Worm (Caenorhabditis elegans) whole organism, late embryonic: ENCODE data around the gene F54D5.3.
A peak's percentile ranks its signal among the peaks of the same experiment; 100 is the strongest.

ENCODE experiments used
- C08G9.2 ChIP-seq: sonication (generic microtip); optimal IDR thresholded peaks from 2 replicates; lab custom pipeline; 2016; ENCODE audit warnings: mild to moderate bottlenecking, missing genetic modification characterization, moderate library complexity, missing compliant biosample characterization
- F13H6.1 ChIP-seq: sonication (generic microtip); optimal IDR thresholded peaks from 2 replicates; lab custom pipeline; 2016; ENCODE audit warnings: missing genetic modification characterization, missing compliant biosample characterization
- K02D7.2 ChIP-seq: sonication (generic microtip); optimal IDR thresholded peaks from 2 replicates; lab custom pipeline; 2017; ENCODE audit warnings: mild to moderate bottlenecking, missing genetic modification characterization, missing compliant biosample characterization
- T23F11.4 ChIP-seq: fragments of 200-800 bp; sonication (Bioruptor generic); optimal IDR thresholded peaks from 2 replicates; lab custom pipeline; 2018; ENCODE audit warnings: mild to moderate bottlenecking, missing genetic modification characterization, missing compliant biosample characterization
- Y22D7AL.16 ChIP-seq: sonication (generic microtip); optimal IDR thresholded peaks from 2 replicates; lab custom pipeline; 2016; ENCODE audit warnings: missing genetic modification characterization, missing compliant biosample characterization
- ahr-1 ChIP-seq: sonication (generic microtip); optimal IDR thresholded peaks from 2 replicates; lab custom pipeline; 2016; ENCODE audit warnings: missing genetic modification characterization, missing compliant biosample characterization
- ama-1 ChIP-seq: fragments of 150-350 bp; optimal IDR thresholded peaks from 2 replicates; lab custom pipeline; 2014
- ceh-14 ChIP-seq: sonication (generic microtip); optimal IDR thresholded peaks from 2 replicates; lab custom pipeline; 2016; ENCODE audit warnings: missing genotype, missing genetic modification characterization, missing compliant biosample characterization
- ceh-18 ChIP-seq: sonication (generic microtip); optimal IDR thresholded peaks from 2 replicates; lab custom pipeline; 2016; ENCODE audit warnings: missing genetic modification characterization, missing compliant biosample characterization
- ceh-19 ChIP-seq: fragments of 200-800 bp; sonication (Bioruptor generic); optimal IDR thresholded peaks from 2 replicates; lab custom pipeline; 2018; ENCODE audit warnings: mild to moderate bottlenecking, missing genetic modification characterization, missing compliant biosample characterization
- ceh-24 ChIP-seq: sonication (generic microtip); optimal IDR thresholded peaks from 2 replicates; lab custom pipeline; 2016; ENCODE audit warnings: mild to moderate bottlenecking, missing genetic modification characterization, missing compliant biosample characterization
- ceh-31 ChIP-seq: sonication (generic microtip); optimal IDR thresholded peaks from 2 replicates; lab custom pipeline; 2016; ENCODE audit warnings: missing genetic modification characterization, missing compliant biosample characterization
- ceh-34 ChIP-seq: sonication (generic microtip); optimal IDR thresholded peaks from 2 replicates; lab custom pipeline; 2016; ENCODE audit warnings: mild to moderate bottlenecking, missing genetic modification characterization, missing compliant biosample characterization
- ceh-45 ChIP-seq: fragments of 200-800 bp; sonication (Bioruptor generic); IDR thresholded peaks from 2 replicates; pipeline ENCODE4 v1.3.6; 2022; ENCODE audit warnings: missing genetic modification reagents, missing genetic modification characterization, missing compliant biosample characterization
- ceh-6 ChIP-seq: fragments of 200-800 bp; sonication (Bioruptor generic); optimal IDR thresholded peaks from 2 replicates; lab custom pipeline; 2018; ENCODE audit warnings: mild to moderate bottlenecking, missing genetic modification characterization, missing compliant biosample characterization
- elt-2 ChIP-seq: sonication (generic microtip); optimal IDR thresholded peaks from 2 replicates; lab custom pipeline; 2016; ENCODE audit warnings: missing genetic modification reagents, missing genetic modification characterization, missing compliant biosample characterization
- elt-4 ChIP-seq: sonication (generic microtip); optimal IDR thresholded peaks from 2 replicates; lab custom pipeline; 2016; ENCODE audit warnings: missing genetic modification characterization, missing compliant biosample characterization
- ets-4 ChIP-seq: sonication (generic microtip); optimal IDR thresholded peaks from 2 replicates; lab custom pipeline; 2016; ENCODE audit warnings: missing genetic modification characterization, missing compliant biosample characterization
- eyg-1 ChIP-seq: sonication (generic microtip); optimal IDR thresholded peaks from 2 replicates; lab custom pipeline; 2016; ENCODE audit warnings: missing genotype, missing genetic modification characterization, missing compliant biosample characterization
- fax-1 ChIP-seq: sonication (generic microtip); optimal IDR thresholded peaks from 2 replicates; lab custom pipeline; 2016; ENCODE audit warnings: missing genotype, missing genetic modification characterization, missing compliant biosample characterization
- fkh-10 ChIP-seq: fragments of 150-350 bp; optimal IDR thresholded peaks from 2 replicates; lab custom pipeline; 2014; ENCODE audit warnings: missing biosample characterization, missing genetic modification reagents, missing genetic modification characterization
- gmeb-2 ChIP-seq: sonication (generic microtip); optimal IDR thresholded peaks from 2 replicates; lab custom pipeline; 2016; ENCODE audit warnings: missing genetic modification characterization, inconsistent platforms, missing compliant biosample characterization
- hlh-13 ChIP-seq: fragments of 200-800 bp; sonication (Bioruptor generic); optimal IDR thresholded peaks from 2 replicates; lab custom pipeline; 2018; ENCODE audit warnings: mild to moderate bottlenecking, missing genetic modification characterization, missing compliant biosample characterization
- hlh-6 ChIP-seq: sonication (generic microtip); optimal IDR thresholded peaks from 2 replicates; lab custom pipeline; 2016; ENCODE audit warnings: missing genotype, missing genetic modification characterization, missing compliant biosample characterization
- hlh-8 ChIP-seq: sonication (generic microtip); optimal IDR thresholded peaks from 2 replicates; lab custom pipeline; 2016; ENCODE audit warnings: missing genotype, missing genetic modification characterization, missing compliant biosample characterization
- lim-6 ChIP-seq: sonication (generic microtip); optimal IDR thresholded peaks from 2 replicates; lab custom pipeline; 2016; ENCODE audit warnings: missing genetic modification characterization, missing compliant biosample characterization
- lin-11 ChIP-seq: fragments of 200-800 bp; sonication (Bioruptor generic); optimal IDR thresholded peaks from 2 replicates; lab custom pipeline; 2018; ENCODE audit warnings: mild to moderate bottlenecking, missing genetic modification characterization, missing compliant biosample characterization
- madf-2 ChIP-seq: sonication (generic microtip); optimal IDR thresholded peaks from 2 replicates; lab custom pipeline; 2017; ENCODE audit warnings: missing genetic modification characterization, missing compliant biosample characterization
- mec-3 ChIP-seq: sonication (generic microtip); optimal IDR thresholded peaks from 2 replicates; lab custom pipeline; 2016; ENCODE audit warnings: borderline replicate concordance, missing genetic modification characterization, missing compliant biosample characterization
- nfya-1 ChIP-seq: sonication (generic microtip); optimal IDR thresholded peaks from 2 replicates; lab custom pipeline; 2017; ENCODE audit warnings: missing genetic modification characterization, mild to moderate bottlenecking, missing compliant biosample characterization, antibody characterized with exemption, moderate library complexity
- nhr-11 ChIP-seq: fragments of 150-350 bp; optimal IDR thresholded peaks from 2 replicates; lab custom pipeline; 2014; ENCODE audit warnings: missing biosample characterization, missing genetic modification characterization
- odd-2 ChIP-seq: sonication (generic microtip); optimal IDR thresholded peaks from 2 replicates; lab custom pipeline; 2017; ENCODE audit warnings: antibody characterized with exemption, mild to moderate bottlenecking, missing genetic modification characterization, missing compliant biosample characterization
- pag-3 ChIP-seq: sonication (generic microtip); optimal IDR thresholded peaks from 2 replicates; lab custom pipeline; 2016; ENCODE audit warnings: missing compliant biosample characterization, missing genetic modification characterization, borderline replicate concordance
- pat-9 ChIP-seq: fragments of 200-800 bp; sonication (Bioruptor generic); optimal IDR thresholded peaks from 2 replicates; lab custom pipeline; 2018; ENCODE audit warnings: mild to moderate bottlenecking, missing genetic modification characterization, moderate library complexity, missing compliant biosample characterization
- pha-2 ChIP-seq: sonication (generic microtip); optimal IDR thresholded peaks from 2 replicates; lab custom pipeline; 2017; ENCODE audit warnings: mild to moderate bottlenecking, missing genetic modification characterization, missing compliant biosample characterization
- pha-4 ChIP-seq: fragments of 150-350 bp; optimal IDR thresholded peaks from 2 replicates; lab custom pipeline; 2018; ENCODE audit warnings: missing biosample characterization, missing genetic modification reagents, missing genetic modification characterization
- pqm-1 ChIP-seq: sonication (generic microtip); optimal IDR thresholded peaks from 2 replicates; lab custom pipeline; 2016; ENCODE audit warnings: missing genetic modification characterization, missing compliant biosample characterization
- pros-1 ChIP-seq: fragments of 150-350 bp; optimal IDR thresholded peaks from 2 replicates; lab custom pipeline; 2014; ENCODE audit warnings: missing biosample characterization, missing genetic modification reagents, missing genetic modification characterization
- rnt-1 ChIP-seq: sonication (generic microtip); optimal IDR thresholded peaks from 2 replicates; lab custom pipeline; 2016; ENCODE audit warnings: missing genetic modification characterization, missing compliant biosample characterization
- sox-4 ChIP-seq: sonication (generic microtip); optimal IDR thresholded peaks from 2 replicates; lab custom pipeline; 2017; ENCODE audit warnings: mild to moderate bottlenecking, missing genetic modification characterization, inconsistent platforms, missing compliant biosample characterization
- syd-9 ChIP-seq: sonication (generic microtip); optimal IDR thresholded peaks from 2 replicates; lab custom pipeline; 2016; ENCODE audit warnings: mild to moderate bottlenecking, missing genetic modification characterization, moderate library complexity, missing compliant biosample characterization
- tbx-2 ChIP-seq: sonication (generic microtip); optimal IDR thresholded peaks from 2 replicates; lab custom pipeline; 2016; ENCODE audit warnings: missing genetic modification characterization, missing compliant biosample characterization
- ttx-3 ChIP-seq: sonication (generic microtip); optimal IDR thresholded peaks from 2 replicates; lab custom pipeline; 2016; ENCODE audit warnings: missing genetic modification reagents, missing genetic modification characterization, missing compliant biosample characterization
- unc-3 ChIP-seq, 2 experiments: fragments of 200-800 bp in 1 of 2; sonication (Bioruptor generic) in 1 of 2; sonication (generic microtip) in 1 of 2; conservative IDR thresholded peaks in 1 of 2; optimal IDR thresholded peaks in 1 of 2; 2 replicates each; pipeline versions ENCODE4 v1.3.6 to Lab custom; 2016 to 2022; ENCODE audit warnings: missing compliant biosample characterization in 2 of 2, missing genetic modification characterization in 2 of 2, missing genetic modification reagents in 1 of 2
- unc-86 ChIP-seq: sonication (generic microtip); optimal IDR thresholded peaks from 2 replicates; lab custom pipeline; 2016; ENCODE audit warnings: missing genetic modification characterization, missing compliant biosample characterization
- zip-5 ChIP-seq: sonication (generic microtip); optimal IDR thresholded peaks from 2 replicates; lab custom pipeline; 2016; ENCODE audit warnings: missing genetic modification characterization, missing compliant biosample characterization
- ztf-16 ChIP-seq: sonication (generic microtip); optimal IDR thresholded peaks from 2 replicates; lab custom pipeline; 2017; ENCODE audit warnings: missing genetic modification characterization, missing compliant biosample characterization

F54D5.3 gene

DNA sequence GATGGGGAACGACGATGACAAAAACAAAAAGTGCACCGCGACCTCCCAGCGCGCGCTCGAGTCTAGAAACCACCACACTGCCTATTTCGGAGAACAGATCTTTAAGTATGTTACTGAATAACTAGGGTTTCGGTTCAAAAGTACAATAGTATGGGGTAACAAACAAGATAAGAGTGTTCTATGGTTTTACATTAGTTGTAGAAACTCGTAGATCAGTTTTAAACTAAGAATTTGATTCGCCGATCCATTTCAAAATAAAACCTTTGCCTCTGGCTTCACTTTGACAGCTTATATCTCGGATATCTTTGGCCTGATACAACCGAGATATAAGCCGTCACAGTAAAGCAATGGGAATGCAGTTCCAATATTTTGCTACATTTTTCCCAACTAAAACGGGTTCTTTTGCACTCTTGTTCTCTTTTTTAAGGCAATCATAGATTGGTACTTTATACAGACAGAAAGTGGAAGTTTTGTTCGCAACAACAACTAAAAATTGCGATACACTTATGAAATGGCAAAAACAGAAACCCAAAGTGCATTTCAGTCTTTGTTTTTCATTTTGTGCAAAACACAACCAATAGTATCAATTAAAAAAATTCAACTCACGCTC, 44.8 kb downstream of the F54D5.3 start:
- TF ChIP-seq sox-4 (tag; lab: Kevin White, UChicago) (no peak), fkh-10 (GFP tag; lab: Kevin White, UChicago) (no peak), ceh-18 (tag; lab: Kevin White, UChicago) (no peak), lim-6 (no peak), pha-2 (tag; lab: Kevin White, UChicago) (no peak), ama-1 (no peak), lin-11 (no peak), F13H6.1 (tag; lab: Kevin White, UChicago) (no peak), odd-2 (no peak), pros-1 (tag; lab: Kevin White, UChicago) (no peak), ztf-16 (tag; lab: Kevin White, UChicago) (no peak), ceh-19 (GFP tag; lab: Kevin White, UChicago) (no peak), ets-4 (tag; lab: Kevin White, UChicago) (no peak), ceh-24 (no peak), elt-2 (tag; lab: Kevin White, UChicago) (no peak), pha-4 (no peak), C08G9.2 (tag; lab: Kevin White, UChicago) (no peak), K02D7.2 (no peak), gmeb-2 (tag; lab: Kevin White, UChicago) (no peak), ceh-34 (tag; lab: Kevin White, UChicago) (no peak)

DNA sequence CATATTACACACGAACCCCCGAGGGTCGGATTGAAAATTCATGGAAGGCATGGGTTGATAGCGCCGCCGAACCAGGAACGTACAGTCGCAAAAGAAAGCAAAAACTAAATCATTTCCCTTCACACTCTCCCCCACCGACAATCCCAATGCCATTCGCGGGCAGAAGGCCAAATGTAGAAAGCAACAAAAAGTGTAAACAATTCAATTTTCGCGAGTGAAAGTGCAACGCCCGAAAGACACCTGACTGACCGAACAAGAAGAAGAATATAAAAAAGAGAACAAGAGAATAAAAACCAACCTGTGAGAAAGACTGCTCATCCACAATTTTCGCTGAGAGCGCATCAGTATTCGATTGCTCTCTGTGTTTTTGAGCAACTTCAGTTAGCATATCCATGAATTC, 46.1 kb downstream of the F54D5.3 start:
- TF ChIP-seq sox-4 (tag; lab: Kevin White, UChicago) (no peak), unc-86 (no peak), madf-2 (no peak), C08G9.2 (tag; lab: Kevin White, UChicago) (no peak), T23F11.4 (no peak), Y22D7AL.16 (tag; lab: Kevin White, UChicago) (no peak), elt-4 (no peak), fax-1 (tag; lab: Kevin White, UChicago) (no peak), pha-2 (tag; lab: Kevin White, UChicago) (no peak), hlh-6 (tag; lab: Kevin White, UChicago) (no peak), nhr-11 (tag; lab: Kevin White, UChicago) (no peak), pat-9 (no peak), ceh-24 (no peak), ceh-14 (tag; lab: Kevin White, UChicago) (no peak), ceh-19 (GFP tag; lab: Kevin White, UChicago) (no peak), eyg-1 (tag; lab: Kevin White, UChicago) (no peak)

DNA sequence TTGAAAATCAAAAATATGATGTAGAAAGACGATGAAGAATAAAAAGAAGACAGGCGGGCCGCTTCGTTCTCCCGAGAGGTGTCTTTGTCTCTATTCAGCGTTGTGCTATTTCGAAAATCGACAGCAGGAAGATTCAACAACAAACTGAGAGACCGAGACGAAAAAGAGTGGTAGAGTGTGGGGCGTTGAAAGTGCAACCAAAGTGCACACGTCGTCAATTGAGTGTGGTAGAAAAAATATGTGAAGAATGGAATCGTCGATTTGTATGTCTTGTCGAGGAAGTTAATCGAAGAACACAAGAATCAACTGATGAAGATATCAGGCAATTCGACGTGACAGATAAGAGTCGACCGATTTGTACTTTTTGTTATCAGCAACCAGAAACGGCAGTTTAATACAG, 47.6 kb downstream of the F54D5.3 start:
- TF ChIP-seq elt-2 (tag; lab: Kevin White, UChicago) (peak; percentile 25), ceh-24 (no peak), ahr-1 (tag; lab: Kevin White, UChicago) (no peak)
- TF ChIP-seq, all 69 proteins: peak for 1

DNA sequence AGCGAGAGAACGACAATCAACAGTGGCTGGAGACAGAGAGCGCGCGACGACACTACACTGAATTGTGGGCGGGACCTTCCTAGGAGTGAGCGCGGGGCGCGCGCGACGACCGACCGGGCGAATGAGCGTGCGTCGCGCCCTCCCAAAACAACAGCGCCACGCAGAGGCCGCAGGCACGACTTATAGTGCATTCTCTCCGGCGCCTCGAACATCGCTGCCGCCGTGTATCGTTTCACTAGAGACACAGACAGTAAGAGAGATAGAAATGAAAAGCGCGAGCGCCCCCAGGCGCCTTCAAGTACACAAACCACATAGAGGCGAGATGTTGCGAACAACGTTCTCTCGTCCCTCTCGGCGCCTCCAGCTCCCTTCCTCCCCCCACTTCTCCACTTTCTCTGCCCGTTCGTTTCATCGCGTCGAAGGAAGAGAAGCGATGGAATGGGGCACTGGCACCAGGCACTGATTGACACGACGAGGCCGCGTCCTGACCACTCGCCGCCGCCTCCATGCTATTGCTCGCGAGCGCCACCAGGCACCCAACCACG, 48.4 kb downstream of the F54D5.3 start:
- TF ChIP-seq zip-5 (tag; lab: Kevin White, UChicago): no peak
- no peak for TF ChIP-seq hlh-8 (tag; lab: Kevin White, UChicago)
- no peak for TF ChIP-seq mec-3 (tag; lab: Kevin White, UChicago)
- TF ChIP-seq nfya-1 (tag; lab: Kevin White, UChicago): peak; percentile 44
- no peak for TF ChIP-seq ceh-6
- TF ChIP-seq fkh-10 (GFP tag; lab: Kevin White, UChicago): no peak
- peak; percentile 32 for TF ChIP-seq syd-9
- TF ChIP-seq ceh-45: no peak
- TF ChIP-seq unc-3 (GFP tag; conservative IDR thresholded peaks at IDR 0.05; lab: Robert Waterston, UW): no peak
- no peak for TF ChIP-seq unc-3 (tag; optimal IDR thresholded peaks at IDR 0.05; lab: Kevin White, UChicago)
- TF ChIP-seq hlh-13 (GFP tag; lab: Kevin White, UChicago): no peak
- TF ChIP-seq pqm-1 (tag; lab: Kevin White, UChicago): no peak
- no peak for TF ChIP-seq pag-3
- peak; percentile 43 for TF ChIP-seq ceh-31 (tag; lab: Kevin White, UChicago)
- no peak for TF ChIP-seq madf-2
- no peak for TF ChIP-seq odd-2
- TF ChIP-seq rnt-1 (tag; lab: Kevin White, UChicago): no peak
- TF ChIP-seq ttx-3: no peak
- peak; percentile 6 for TF ChIP-seq unc-86
- TF ChIP-seq ets-4 (tag; lab: Kevin White, UChicago): peak; percentile 31
- TF ChIP-seq tbx-2 (tag; lab: Kevin White, UChicago): peak; percentile 23
- no peak for TF ChIP-seq Y22D7AL.16 (tag; lab: Kevin White, UChicago)
